Worm (Caenorhabditis elegans) whole organism, L4 larva: ENCODE results near the gene pitr-1.

Experiments
- nhr-11 ChIP-seq: fragments of 150-350 bp; optimal IDR thresholded peaks from 2 replicates; lab custom pipeline; 2014; ENCODE audit warnings: missing biosample characterization, missing genetic modification characterization
- nhr-77 ChIP-seq: fragments of 150-350 bp; optimal IDR thresholded peaks from 2 replicates; lab custom pipeline; 2014; ENCODE audit warnings: missing biosample characterization, missing genetic modification characterization
- unc-62 ChIP-seq, 3 experiments: fragments of 150-350 bp in 1 of 3; sonication (generic microtip); optimal IDR thresholded peaks in 2 of 3; peaks in 1 of 3; 1 replicate in 1 of 3; 2 replicates in 2 of 3; lab custom pipeline; 2014 to 2017; ENCODE audit warnings: missing biosample characterization in 3 of 3, missing genetic modification characterization in 3 of 3, missing genetic modification reagents in 3 of 3, missing genotype in 1 of 3

DNA sequence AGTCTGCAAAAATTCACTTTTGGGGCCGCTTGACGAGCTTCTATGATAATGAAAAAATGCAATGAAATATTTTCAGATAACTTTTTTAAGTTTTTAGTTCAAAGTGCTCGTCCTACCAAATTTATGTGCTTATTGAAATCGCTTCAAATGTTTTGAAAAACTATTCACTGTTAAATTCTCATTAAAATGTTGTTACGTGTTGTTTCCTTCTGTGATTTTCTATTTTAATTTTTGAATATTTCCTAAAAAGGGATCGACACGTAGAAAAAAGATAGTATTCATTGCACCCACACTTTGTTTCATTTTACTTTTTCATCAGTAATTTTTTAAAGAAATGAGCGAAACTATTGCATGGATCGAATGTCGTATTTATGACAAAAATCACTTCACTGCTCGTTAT is 24.9 kb downstream of the pitr-1 start, which contains the start of gene B0496.6:
- TF ChIP-seq nhr-11 (tag; lab: Kevin White, UChicago) (no peak), unc-62 (GFP tag; optimal IDR thresholded peaks at IDR 0.05 in 1 of 2; lab: Kevin White, UChicago) (no peak), unc-62 (tag; optimal IDR thresholded peaks at IDR 0.05; lab: Kevin White, UChicago) (no peak), nhr-77 (tag; lab: Kevin White, UChicago) (no peak)
